Worm (Caenorhabditis elegans): ENCODE measurements around the gene ZC443.1.
A peak's percentile ranks its signal among the peaks of the same experiment; 100 is the strongest.

DNA sequence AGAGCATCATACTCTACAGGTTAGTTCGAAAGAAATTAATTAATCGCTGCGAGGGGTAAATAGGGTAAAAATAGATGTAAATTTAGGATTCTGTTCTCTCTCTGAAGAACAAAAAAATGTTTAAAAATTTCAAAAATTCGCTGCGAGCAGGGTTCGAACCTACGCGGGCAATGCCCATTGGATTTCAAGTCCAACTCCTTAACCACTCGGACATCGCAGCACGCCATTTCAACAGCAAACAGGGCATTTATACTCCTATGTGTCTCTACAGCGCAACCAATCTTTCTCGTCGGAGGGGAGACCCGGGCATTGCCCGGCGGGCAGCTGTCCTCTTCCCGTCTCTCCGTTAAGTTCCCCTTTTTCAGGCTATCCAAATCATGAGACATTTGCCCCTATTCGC, 29.6 kb downstream of the ZC443.1 start:
- TF ChIP-seq klf-2 (GFP tag; conservative IDR thresholded peaks at IDR 0.05) (peak; percentile 98), flt-1 (GFP tag; IDR thresholded peaks at IDR 0.05) (peak; percentile 97), T22C8.4 (GFP tag; IDR thresholded peaks at IDR 0.05) (peak; percentile 93)

Measured in whole organism, midembryonic.